Worm (Caenorhabditis elegans) whole organism, L1 larva: ENCODE measurements around the gene lmbr-1.

Source experiments
- blmp-1 ChIP-seq: fragments of 150-350 bp; optimal IDR thresholded peaks from 2 replicates; lab custom pipeline; 2014; ENCODE audit warnings: missing biosample characterization, missing genetic modification characterization
- ceh-82 ChIP-seq, 3 experiments: fragments of 150-350 bp in 1 of 3; sonication (generic microtip) in 2 of 3; optimal IDR thresholded peaks; 2 replicates each; lab custom pipeline; 2014 to 2017; ENCODE audit warnings: missing biosample characterization in 3 of 3, missing genetic modification characterization in 3 of 3
- fkh-10 ChIP-seq: sonication (generic microtip); optimal IDR thresholded peaks from 2 replicates; lab custom pipeline; 2017; ENCODE audit warnings: missing biosample characterization, missing genetic modification reagents, missing genetic modification characterization
- jun-1 ChIP-seq: fragments of 150-350 bp; optimal IDR thresholded peaks from 2 replicates; lab custom pipeline; 2014; ENCODE audit warnings: missing biosample characterization, missing genetic modification reagents, missing genetic modification characterization
- mdl-1 ChIP-seq, 2 experiments: fragments of 150-350 bp; optimal IDR thresholded peaks; 2 replicates each; lab custom pipeline; 2014 to 2017; ENCODE audit warnings: missing biosample characterization in 2 of 2, missing genetic modification characterization in 2 of 2, inconsistent platforms in 1 of 2
- mef-2 ChIP-seq: fragments of 150-350 bp; optimal IDR thresholded peaks from 2 replicates; lab custom pipeline; 2014; ENCODE audit warnings: missing biosample characterization, missing genetic modification characterization
- nhr-28 ChIP-seq: fragments of 150-350 bp; optimal IDR thresholded peaks from 2 replicates; lab custom pipeline; 2014; ENCODE audit warnings: missing biosample characterization, missing genetic modification characterization
- nhr-84 ChIP-seq: sonication (generic microtip); optimal IDR thresholded peaks from 2 replicates; lab custom pipeline; 2017; ENCODE audit warnings: missing biosample characterization, missing genetic modification characterization
- pag-3 ChIP-seq: sonication (generic microtip); optimal IDR thresholded peaks from 2 replicates; lab custom pipeline; 2017; ENCODE audit warnings: missing genetic modification characterization, mild to moderate bottlenecking, missing compliant biosample characterization, antibody characterized with exemption, borderline replicate concordance; ENCODE audit not compliant: insufficient read depth
- snpc-4 ChIP-seq: fragments of 150-350 bp; optimal IDR thresholded peaks from 2 replicates; lab custom pipeline; 2014; ENCODE audit warnings: missing biosample characterization, missing genetic modification characterization

DNA sequence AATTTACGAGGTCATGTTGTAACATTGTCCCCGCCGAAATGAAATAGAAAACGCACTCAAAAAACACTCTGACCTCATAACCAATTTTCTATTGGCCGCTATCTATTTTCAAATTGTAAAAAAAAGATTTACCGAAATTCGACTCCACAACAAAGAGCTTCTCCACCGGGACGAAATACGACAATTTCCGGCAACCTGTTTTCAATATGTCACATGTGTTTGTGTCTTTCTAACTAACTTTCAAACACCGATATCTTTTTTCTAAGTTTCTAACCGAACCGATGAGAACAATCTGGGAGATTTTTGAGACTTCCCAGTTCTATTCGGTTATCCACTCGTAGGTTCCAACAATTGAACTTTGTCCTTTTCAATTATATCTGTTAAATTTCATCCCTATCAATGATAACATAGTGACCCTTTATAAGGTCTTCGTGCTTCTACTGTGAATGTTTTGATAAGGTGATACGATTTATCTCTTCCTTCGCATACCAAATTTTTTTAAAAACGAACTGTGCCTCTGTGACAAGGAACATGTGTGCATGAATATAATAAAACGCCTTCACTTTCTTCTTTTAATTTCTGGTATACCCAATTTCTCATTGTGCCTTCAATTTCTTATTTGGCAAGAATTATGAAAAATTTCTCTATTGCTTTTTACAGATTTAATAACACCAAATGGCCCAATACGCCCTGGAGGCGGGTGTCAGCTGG lies at the start of gene lmbr-1:
- TF ChIP-seq pag-3 (tag; lab: Kevin White, UChicago) (no peak), blmp-1 (peak; percentile 25), snpc-4 (tag; lab: Kevin White, UChicago) (no peak), mdl-1 (tag; optimal IDR thresholded peaks at IDR 0.05; lab: Kevin White, UChicago) (no peak), jun-1 (tag; lab: Kevin White, UChicago) (no peak), nhr-28 (tag; lab: Kevin White, UChicago) (no peak), ceh-82 (tag; optimal IDR thresholded peaks at IDR 0.05; lab: Kevin White, UChicago) (no peak), nhr-84 (no peak), mef-2 (no peak), fkh-10 (GFP tag; lab: Kevin White, UChicago) (no peak)
